Fruit fly (Drosophila melanogaster): ENCODE measurements around the gene eIF4H2.

DNA sequence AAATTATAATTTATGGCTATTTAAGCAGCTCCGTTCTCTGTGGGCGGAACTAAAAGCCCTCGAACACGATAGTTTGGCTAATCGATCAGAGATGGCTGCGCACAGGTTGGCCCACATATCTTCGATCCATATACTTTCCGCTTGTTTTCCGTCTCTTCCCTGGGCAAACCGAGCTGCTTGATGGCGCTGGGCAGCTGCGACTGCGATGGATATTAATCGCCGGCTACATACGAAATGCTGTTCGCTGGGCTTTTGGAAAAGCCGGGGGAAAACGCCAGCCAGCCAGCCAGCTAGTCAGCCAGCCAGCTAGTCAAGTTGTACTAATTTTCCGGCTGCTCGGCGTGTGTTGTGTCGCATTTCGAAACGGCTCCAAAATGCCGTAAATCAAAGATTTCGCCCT is 41.7 kb downstream of the eIF4H2 start:
- TF ChIP-seq D1 (tag; optimal IDR thresholded peaks at IDR 0.05) (no peak), Snoo (tag; optimal IDR thresholded peaks at IDR 0.05) (no peak), CG8301 (tag; optimal IDR thresholded peaks at IDR 0.05) (no peak), CG9948 (tag; optimal IDR thresholded peaks at IDR 0.05) (no peak)
